Worm (Caenorhabditis elegans) whole organism, late embryonic: Measurements from ENCODE around the gene cox-16.

Source experiments
- C08G9.2 ChIP-seq: sonication (generic microtip); optimal IDR thresholded peaks from 2 replicates; lab custom pipeline; 2016; ENCODE audit warnings: mild to moderate bottlenecking, missing genetic modification characterization, moderate library complexity, missing compliant biosample characterization
- F13H6.1 ChIP-seq: sonication (generic microtip); optimal IDR thresholded peaks from 2 replicates; lab custom pipeline; 2016; ENCODE audit warnings: missing genetic modification characterization, missing compliant biosample characterization
- K09A11.1 ChIP-seq: sonication (generic microtip); optimal IDR thresholded peaks from 2 replicates; lab custom pipeline; 2017; ENCODE audit warnings: antibody characterized with exemption, mild to moderate bottlenecking, missing genetic modification characterization, missing compliant biosample characterization; ENCODE audit not compliant: insufficient read depth
- T23F11.4 ChIP-seq: fragments of 200-800 bp; sonication (Bioruptor generic); optimal IDR thresholded peaks from 2 replicates; lab custom pipeline; 2018; ENCODE audit warnings: mild to moderate bottlenecking, missing genetic modification characterization, missing compliant biosample characterization
- Y22D7AL.16 ChIP-seq: sonication (generic microtip); optimal IDR thresholded peaks from 2 replicates; lab custom pipeline; 2016; ENCODE audit warnings: missing genetic modification characterization, missing compliant biosample characterization
- ahr-1 ChIP-seq: sonication (generic microtip); optimal IDR thresholded peaks from 2 replicates; lab custom pipeline; 2016; ENCODE audit warnings: missing genetic modification characterization, missing compliant biosample characterization
- ama-1 ChIP-seq: fragments of 150-350 bp; optimal IDR thresholded peaks from 2 replicates; lab custom pipeline; 2014
- ceh-18 ChIP-seq: sonication (generic microtip); optimal IDR thresholded peaks from 2 replicates; lab custom pipeline; 2016; ENCODE audit warnings: missing genetic modification characterization, missing compliant biosample characterization
- ceh-2 ChIP-seq: sonication (generic microtip); optimal IDR thresholded peaks from 2 replicates; lab custom pipeline; 2016; ENCODE audit warnings: missing genotype, missing genetic modification characterization, missing compliant biosample characterization
- ceh-24 ChIP-seq: sonication (generic microtip); optimal IDR thresholded peaks from 2 replicates; lab custom pipeline; 2016; ENCODE audit warnings: mild to moderate bottlenecking, missing genetic modification characterization, missing compliant biosample characterization
- ceh-30 ChIP-seq: fragments of 150-350 bp; optimal IDR thresholded peaks from 2 replicates; lab custom pipeline; 2014; ENCODE audit warnings: missing biosample characterization, missing genetic modification characterization
- ceh-31 ChIP-seq: sonication (generic microtip); optimal IDR thresholded peaks from 2 replicates; lab custom pipeline; 2016; ENCODE audit warnings: missing genetic modification characterization, missing compliant biosample characterization
- ceh-6 ChIP-seq: fragments of 200-800 bp; sonication (Bioruptor generic); optimal IDR thresholded peaks from 2 replicates; lab custom pipeline; 2018; ENCODE audit warnings: mild to moderate bottlenecking, missing genetic modification characterization, missing compliant biosample characterization
- ceh-9 ChIP-seq: sonication (generic microtip); optimal IDR thresholded peaks from 2 replicates; lab custom pipeline; 2016; ENCODE audit warnings: mild to moderate bottlenecking, missing genetic modification characterization, inconsistent platforms, missing compliant biosample characterization
- che-1 ChIP-seq: sonication (generic microtip); optimal IDR thresholded peaks from 2 replicates; lab custom pipeline; 2016; ENCODE audit warnings: mild to moderate bottlenecking, missing genetic modification characterization, missing compliant biosample characterization
- dmd-4 ChIP-seq: sonication (generic microtip); optimal IDR thresholded peaks from 2 replicates; lab custom pipeline; 2016; ENCODE audit warnings: borderline replicate concordance, missing genetic modification characterization, missing compliant biosample characterization
- dve-1 ChIP-seq: sonication (generic microtip); optimal IDR thresholded peaks from 2 replicates; lab custom pipeline; 2017; ENCODE audit warnings: antibody characterized with exemption, mild to moderate bottlenecking, missing genetic modification characterization, missing compliant biosample characterization
- elt-4 ChIP-seq: sonication (generic microtip); optimal IDR thresholded peaks from 2 replicates; lab custom pipeline; 2016; ENCODE audit warnings: missing genetic modification characterization, missing compliant biosample characterization
- ets-4 ChIP-seq: sonication (generic microtip); optimal IDR thresholded peaks from 2 replicates; lab custom pipeline; 2016; ENCODE audit warnings: missing genetic modification characterization, missing compliant biosample characterization
- eyg-1 ChIP-seq: sonication (generic microtip); optimal IDR thresholded peaks from 2 replicates; lab custom pipeline; 2016; ENCODE audit warnings: missing genotype, missing genetic modification characterization, missing compliant biosample characterization
- fax-1 ChIP-seq: sonication (generic microtip); optimal IDR thresholded peaks from 2 replicates; lab custom pipeline; 2016; ENCODE audit warnings: missing genotype, missing genetic modification characterization, missing compliant biosample characterization
- fkh-10 ChIP-seq: fragments of 150-350 bp; optimal IDR thresholded peaks from 2 replicates; lab custom pipeline; 2014; ENCODE audit warnings: missing biosample characterization, missing genetic modification reagents, missing genetic modification characterization
- fkh-6 ChIP-seq: sonication (generic microtip); optimal IDR thresholded peaks from 2 replicates; lab custom pipeline; 2016; ENCODE audit warnings: missing genetic modification characterization, missing compliant biosample characterization
- gmeb-2 ChIP-seq: sonication (generic microtip); optimal IDR thresholded peaks from 2 replicates; lab custom pipeline; 2016; ENCODE audit warnings: missing genetic modification characterization, inconsistent platforms, missing compliant biosample characterization
- hlh-13 ChIP-seq: fragments of 200-800 bp; sonication (Bioruptor generic); optimal IDR thresholded peaks from 2 replicates; lab custom pipeline; 2018; ENCODE audit warnings: mild to moderate bottlenecking, missing genetic modification characterization, missing compliant biosample characterization
- hlh-30 ChIP-seq: sonication (generic microtip); optimal IDR thresholded peaks from 2 replicates; lab custom pipeline; 2017; ENCODE audit warnings: antibody characterized with exemption, missing genetic modification characterization, missing compliant biosample characterization; ENCODE audit not compliant: insufficient read depth
- hlh-8 ChIP-seq: sonication (generic microtip); optimal IDR thresholded peaks from 2 replicates; lab custom pipeline; 2016; ENCODE audit warnings: missing genotype, missing genetic modification characterization, missing compliant biosample characterization
- lim-6 ChIP-seq: sonication (generic microtip); optimal IDR thresholded peaks from 2 replicates; lab custom pipeline; 2016; ENCODE audit warnings: missing genetic modification characterization, missing compliant biosample characterization
- lin-11 ChIP-seq: fragments of 200-800 bp; sonication (Bioruptor generic); optimal IDR thresholded peaks from 2 replicates; lab custom pipeline; 2018; ENCODE audit warnings: mild to moderate bottlenecking, missing genetic modification characterization, missing compliant biosample characterization
- madf-2 ChIP-seq: sonication (generic microtip); optimal IDR thresholded peaks from 2 replicates; lab custom pipeline; 2017; ENCODE audit warnings: missing genetic modification characterization, missing compliant biosample characterization
- nfya-1 ChIP-seq: sonication (generic microtip); optimal IDR thresholded peaks from 2 replicates; lab custom pipeline; 2017; ENCODE audit warnings: missing genetic modification characterization, mild to moderate bottlenecking, missing compliant biosample characterization, antibody characterized with exemption, moderate library complexity
- odd-2 ChIP-seq: sonication (generic microtip); optimal IDR thresholded peaks from 2 replicates; lab custom pipeline; 2017; ENCODE audit warnings: antibody characterized with exemption, mild to moderate bottlenecking, missing genetic modification characterization, missing compliant biosample characterization
- pat-9 ChIP-seq: fragments of 200-800 bp; sonication (Bioruptor generic); optimal IDR thresholded peaks from 2 replicates; lab custom pipeline; 2018; ENCODE audit warnings: mild to moderate bottlenecking, missing genetic modification characterization, moderate library complexity, missing compliant biosample characterization
- pax-1 ChIP-seq: fragments of 150-350 bp; optimal IDR thresholded peaks from 2 replicates; lab custom pipeline; 2014; ENCODE audit warnings: missing biosample characterization, missing genetic modification characterization
- pha-2 ChIP-seq: sonication (generic microtip); optimal IDR thresholded peaks from 2 replicates; lab custom pipeline; 2017; ENCODE audit warnings: mild to moderate bottlenecking, missing genetic modification characterization, missing compliant biosample characterization
- pqm-1 ChIP-seq: sonication (generic microtip); optimal IDR thresholded peaks from 2 replicates; lab custom pipeline; 2016; ENCODE audit warnings: missing genetic modification characterization, missing compliant biosample characterization
- pros-1 ChIP-seq: fragments of 150-350 bp; optimal IDR thresholded peaks from 2 replicates; lab custom pipeline; 2014; ENCODE audit warnings: missing biosample characterization, missing genetic modification reagents, missing genetic modification characterization
- sox-2 ChIP-seq: fragments of 200-800 bp; sonication (Bioruptor generic); IDR thresholded peaks from 2 replicates; pipeline ENCODE4 v1.3.6; 2022; ENCODE audit warnings: missing genetic modification reagents, missing genetic modification characterization, missing compliant biosample characterization
- sox-4 ChIP-seq: sonication (generic microtip); optimal IDR thresholded peaks from 2 replicates; lab custom pipeline; 2017; ENCODE audit warnings: mild to moderate bottlenecking, missing genetic modification characterization, inconsistent platforms, missing compliant biosample characterization
- syd-9 ChIP-seq: sonication (generic microtip); optimal IDR thresholded peaks from 2 replicates; lab custom pipeline; 2016; ENCODE audit warnings: mild to moderate bottlenecking, missing genetic modification characterization, moderate library complexity, missing compliant biosample characterization
- ttx-3 ChIP-seq: sonication (generic microtip); optimal IDR thresholded peaks from 2 replicates; lab custom pipeline; 2016; ENCODE audit warnings: missing genetic modification reagents, missing genetic modification characterization, missing compliant biosample characterization
- unc-3 ChIP-seq, 2 experiments: fragments of 200-800 bp in 1 of 2; sonication (Bioruptor generic) in 1 of 2; sonication (generic microtip) in 1 of 2; conservative IDR thresholded peaks in 1 of 2; optimal IDR thresholded peaks in 1 of 2; 2 replicates each; pipeline versions ENCODE4 v1.3.6 to Lab custom; 2016 to 2022; ENCODE audit warnings: missing compliant biosample characterization in 2 of 2, missing genetic modification characterization in 2 of 2, missing genetic modification reagents in 1 of 2
- unc-42 ChIP-seq: sonication (generic microtip); optimal IDR thresholded peaks from 2 replicates; lab custom pipeline; 2016; ENCODE audit warnings: missing genotype, missing genetic modification characterization, missing compliant biosample characterization
- unc-86 ChIP-seq: sonication (generic microtip); optimal IDR thresholded peaks from 2 replicates; lab custom pipeline; 2016; ENCODE audit warnings: missing genetic modification characterization, missing compliant biosample characterization
- zip-5 ChIP-seq: sonication (generic microtip); optimal IDR thresholded peaks from 2 replicates; lab custom pipeline; 2016; ENCODE audit warnings: missing genetic modification characterization, missing compliant biosample characterization
- ztf-16 ChIP-seq: sonication (generic microtip); optimal IDR thresholded peaks from 2 replicates; lab custom pipeline; 2017; ENCODE audit warnings: missing genetic modification characterization, missing compliant biosample characterization

Gene cox-16

DNA sequence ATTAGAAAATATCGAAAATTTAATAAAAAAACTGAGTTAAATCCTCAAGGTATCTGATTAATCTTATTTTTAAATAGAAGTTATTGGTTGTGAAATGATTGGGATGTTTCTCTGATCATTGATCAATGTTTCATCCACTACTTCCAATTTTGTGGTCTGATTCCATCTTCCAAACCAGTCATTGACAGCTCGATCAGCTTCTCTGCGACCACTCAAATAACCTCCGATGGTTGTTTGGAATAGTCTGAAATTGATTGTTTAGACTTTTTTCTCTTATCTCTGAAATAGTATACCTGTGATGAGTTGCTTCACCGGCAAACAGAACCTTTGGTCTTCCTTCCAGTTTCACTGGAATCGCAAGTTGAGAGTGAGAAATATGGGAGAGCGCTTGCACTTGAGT, 26.1 kb downstream of the cox-16 start:
- TF ChIP-seq ceh-24 (tag; lab: Kevin White, UChicago) (no peak), lin-11 (tag; lab: Kevin White, UChicago) (no peak), ama-1 (lab: Kevin White, UChicago) (no peak), gmeb-2 (tag; lab: Kevin White, UChicago) (no peak), T23F11.4 (GFP tag; lab: Kevin White, UChicago) (no peak), C08G9.2 (tag; lab: Kevin White, UChicago) (no peak)

DNA sequence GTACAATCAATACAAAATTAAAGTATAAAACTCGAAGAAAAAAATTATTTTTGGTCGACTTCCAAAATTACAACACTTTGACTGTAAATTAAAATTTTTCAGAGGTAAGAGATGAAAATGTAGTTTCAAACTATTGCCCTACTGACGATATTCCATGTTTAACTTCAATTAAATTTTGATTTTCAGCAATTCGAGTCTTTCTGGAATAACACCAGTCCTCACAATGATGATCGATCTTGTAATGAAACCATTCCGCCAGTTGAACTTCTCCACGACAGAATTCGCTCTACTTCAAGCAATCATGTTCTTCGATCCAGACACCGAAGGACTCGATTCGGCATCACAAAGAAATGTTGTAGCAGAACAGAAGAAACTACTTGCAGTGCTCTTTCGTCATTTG, 26.9 kb downstream of the cox-16 start:
- TF ChIP-seq hlh-30 (tag; lab: Kevin White, UChicago), result no peak
- no peak for TF ChIP-seq pha-2 (tag; lab: Kevin White, UChicago)
- no peak for TF ChIP-seq che-1 (tag; lab: Kevin White, UChicago)
- TF ChIP-seq madf-2 (tag; lab: Kevin White, UChicago), result no peak
- TF ChIP-seq sox-2 (GFP tag; lab: Robert Waterston, UW), result no peak
- no peak for TF ChIP-seq ztf-16 (tag; lab: Kevin White, UChicago)
- no peak for TF ChIP-seq eyg-1 (tag; lab: Kevin White, UChicago)
- TF ChIP-seq ahr-1 (tag; lab: Kevin White, UChicago), result no peak
- TF ChIP-seq, all 69 proteins: peak for 0

DNA sequence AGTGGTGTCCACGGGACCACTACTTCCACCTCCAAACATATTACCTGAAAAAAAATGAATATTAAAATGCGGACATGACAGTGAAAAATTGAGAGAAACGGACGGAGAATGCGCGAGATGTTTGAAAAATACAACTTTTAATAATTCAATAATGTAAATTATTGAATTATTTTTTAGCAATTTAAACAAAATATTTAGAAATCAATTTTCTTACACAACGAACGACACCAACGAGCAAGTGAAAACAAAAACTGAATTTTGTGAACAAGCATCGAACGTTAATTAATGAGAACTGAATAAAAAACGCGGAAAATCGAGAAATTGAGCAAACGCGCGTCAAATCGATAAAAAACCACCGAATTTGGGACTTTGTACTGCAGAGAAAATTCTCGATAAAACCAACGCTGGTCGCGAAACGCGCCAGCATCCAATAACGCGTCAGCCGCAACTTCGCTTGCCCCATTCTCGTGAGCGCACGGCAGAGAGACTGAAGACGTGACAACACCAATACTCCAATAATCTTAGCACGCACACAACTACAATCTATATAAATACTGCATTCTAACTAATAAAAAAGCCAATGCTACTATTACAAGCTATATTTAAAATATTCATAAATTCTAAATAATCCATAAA, 31.1 kb downstream of the cox-16 start, which contains the start of the genes dnj-19 and nhr-47:
Gene dnj-19 (minus strand): TSS at position 51 of the 636 bp plus-strand sequence.
Gene nhr-47 (plus strand): TSS at position 447 of the 636 bp plus-strand sequence.
- peak; percentile 38 for TF ChIP-seq F13H6.1 (tag; lab: Kevin White, UChicago)
- peak; percentile 29 for TF ChIP-seq ceh-2 (tag; lab: Kevin White, UChicago)
- no peak for TF ChIP-seq pqm-1 (tag; lab: Kevin White, UChicago)
- no peak for TF ChIP-seq pax-1 (tag; lab: Kevin White, UChicago)
- peak; percentile 26 for TF ChIP-seq hlh-30 (tag; lab: Kevin White, UChicago)
- TF ChIP-seq pat-9, result peak; percentile 54
- peak; percentile 26 for TF ChIP-seq ttx-3
- no peak for TF ChIP-seq pros-1 (tag; lab: Kevin White, UChicago)
- peak; percentile 37 for TF ChIP-seq K09A11.1 (tag; lab: Kevin White, UChicago)
- TF ChIP-seq dve-1 (tag; lab: Kevin White, UChicago), result peak; percentile 7
- TF ChIP-seq unc-3 (GFP tag; conservative IDR thresholded peaks at IDR 0.05; lab: Robert Waterston, UW), result peak; percentile 54; the same call in 1 of the 2 replicates
- no peak for TF ChIP-seq unc-3 (tag; optimal IDR thresholded peaks at IDR 0.05; lab: Kevin White, UChicago)
- TF ChIP-seq syd-9 (tag; lab: Kevin White, UChicago), result peak; percentile 12
- no peak for TF ChIP-seq ceh-9 (tag; lab: Kevin White, UChicago)
- no peak for TF ChIP-seq sox-2 (GFP tag; lab: Robert Waterston, UW)
- TF ChIP-seq ceh-18 (tag; lab: Kevin White, UChicago), result peak; percentile 44
- no peak for TF ChIP-seq odd-2 (tag; lab: Kevin White, UChicago)
- no peak for TF ChIP-seq fkh-10
- TF ChIP-seq ama-1 (lab: Kevin White, UChicago), result no peak
- TF ChIP-seq fax-1, result no peak
- no peak for TF ChIP-seq eyg-1 (tag; lab: Kevin White, UChicago)
- no peak for TF ChIP-seq fkh-6
- TF ChIP-seq ahr-1 (tag; lab: Kevin White, UChicago), result no peak
- TF ChIP-seq zip-5 (tag; lab: Kevin White, UChicago), result no peak
- TF ChIP-seq ceh-30 (tag; lab: Kevin White, UChicago), result peak; percentile 80
- no peak for TF ChIP-seq dmd-4 (tag; lab: Kevin White, UChicago)
- no peak for TF ChIP-seq hlh-8
- TF ChIP-seq elt-4, result no peak
- peak; percentile 76 for TF ChIP-seq nfya-1
- TF ChIP-seq hlh-13, result no peak
- peak; percentile 81 for TF ChIP-seq ceh-31 (tag; lab: Kevin White, UChicago)
- TF ChIP-seq unc-86 (tag; lab: Kevin White, UChicago), result peak; percentile 61
- no peak for TF ChIP-seq ceh-6 (GFP tag; lab: Kevin White, UChicago)
- TF ChIP-seq ets-4 (tag; lab: Kevin White, UChicago), result peak; percentile 27
- TF ChIP-seq unc-42 (tag; lab: Kevin White, UChicago), result peak; percentile 51
- TF ChIP-seq lim-6 (tag; lab: Kevin White, UChicago), result no peak
- peak; percentile 64 for TF ChIP-seq madf-2 (tag; lab: Kevin White, UChicago)
- TF ChIP-seq che-1 (tag; lab: Kevin White, UChicago), result no peak
- TF ChIP-seq sox-4 (tag; lab: Kevin White, UChicago), result peak; percentile 16
- TF ChIP-seq Y22D7AL.16 (tag; lab: Kevin White, UChicago), result peak; percentile 49
